Worm (Caenorhabditis elegans) whole organism, L2 larva: ENCODE results near the gene F35E8.1.

Source experiments
- aly-2 ChIP-seq: fragments of 150-350 bp; optimal IDR thresholded peaks from 2 replicates; lab custom pipeline; 2014; ENCODE audit warnings: missing biosample characterization, missing genetic modification characterization
- ama-1 ChIP-seq: fragments of 150-350 bp; optimal IDR thresholded peaks from 2 replicates; lab custom pipeline; 2018; ENCODE audit warnings: inconsistent platforms
- dmd-4 ChIP-seq: sonication (generic microtip); optimal IDR thresholded peaks from 2 replicates; lab custom pipeline; 2017; ENCODE audit warnings: missing biosample characterization, missing genetic modification characterization
- gmeb-1 ChIP-seq: fragments of 150-350 bp; optimal IDR thresholded peaks from 2 replicates; lab custom pipeline; 2014; ENCODE audit warnings: missing biosample characterization, missing genetic modification characterization
- lin-39 ChIP-seq: fragments of 150-350 bp; optimal IDR thresholded peaks from 2 replicates; lab custom pipeline; 2014; ENCODE audit warnings: missing biosample characterization, missing genetic modification reagents, missing genetic modification characterization
- lsy-2 ChIP-seq, 2 experiments: fragments of 150-350 bp in 1 of 2; sonication (generic microtip) in 1 of 2; optimal IDR thresholded peaks; 2 replicates each; lab custom pipeline; 2014 to 2017; ENCODE audit warnings: missing biosample characterization in 2 of 2, missing genetic modification characterization in 2 of 2
- nhr-11 ChIP-seq: fragments of 150-350 bp; optimal IDR thresholded peaks from 2 replicates; lab custom pipeline; 2014; ENCODE audit warnings: missing biosample characterization, missing genetic modification characterization
- nhr-25 ChIP-seq: fragments of 150-350 bp; sonication (generic microtip); optimal IDR thresholded peaks from 3 replicates; lab custom pipeline; 2014; ENCODE audit warnings: missing biosample characterization, missing genetic modification characterization
- nhr-77 ChIP-seq: fragments of 150-350 bp; optimal IDR thresholded peaks from 2 replicates; lab custom pipeline; 2014; ENCODE audit warnings: missing biosample characterization, missing genetic modification characterization
- skn-1 ChIP-seq: sonication (generic microtip); optimal IDR thresholded peaks from 2 replicates; lab custom pipeline; 2017; ENCODE audit warnings: missing biosample characterization, missing genetic modification characterization
- unc-62 ChIP-seq: fragments of 150-350 bp; optimal IDR thresholded peaks from 2 replicates; lab custom pipeline; 2014; ENCODE audit warnings: missing biosample characterization, missing genetic modification reagents, missing genetic modification characterization
- zag-1 ChIP-seq: fragments of 150-350 bp; optimal IDR thresholded peaks from 2 replicates; lab custom pipeline; 2014; ENCODE audit warnings: missing biosample characterization, missing genetic modification characterization

DNA sequence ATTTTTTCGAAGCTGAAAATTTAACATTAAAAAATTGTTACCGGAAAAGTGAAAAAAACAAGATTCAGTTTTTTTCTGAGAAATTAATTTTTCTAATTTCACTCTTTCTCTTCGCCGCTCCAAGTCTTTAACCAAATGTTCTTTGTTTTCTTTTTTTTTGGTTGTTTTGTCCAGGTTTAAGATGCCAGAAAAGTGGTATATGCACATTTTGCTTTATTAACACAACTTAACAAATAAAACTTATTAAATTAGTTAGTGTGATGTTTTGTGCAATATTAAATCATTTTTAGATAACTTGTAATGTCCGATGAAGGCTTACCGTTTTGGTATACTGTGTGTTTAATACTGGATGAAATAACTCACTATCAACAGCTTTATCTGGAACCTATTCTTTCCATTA is 37.7 kb upstream of the F35E8.1 start, which contains the start of gene srw-53:
- no peak for TF ChIP-seq nhr-11 (tag; lab: Kevin White, UChicago)
- no peak for TF ChIP-seq dmd-4 (tag; lab: Kevin White, UChicago)
- TF ChIP-seq zag-1 (tag; lab: Kevin White, UChicago): no peak
- TF ChIP-seq aly-2: no peak
- no peak for TF ChIP-seq unc-62 (GFP tag; lab: Kevin White, UChicago)
- no peak for TF ChIP-seq nhr-25
- TF ChIP-seq nhr-77: no peak
- TF ChIP-seq lin-39 (tag; lab: Kevin White, UChicago): no peak
- TF ChIP-seq ama-1 (lab: Kevin White, UChicago): no peak
- no peak for TF ChIP-seq lsy-2 (tag; optimal IDR thresholded peaks at IDR 0.05; lab: Kevin White, UChicago)
- no peak for TF ChIP-seq gmeb-1 (tag; lab: Kevin White, UChicago)
- no peak for TF ChIP-seq skn-1
